Fruit fly (Drosophila melanogaster) whole organism, embryonic: ENCODE measurements around the gene CNMa.

Experiments
- BEAF-32 ChIP-seq: fragments of 200-800 bp; sonication (Bioruptor generic); optimal IDR thresholded peaks from 3 replicates; lab custom pipeline; 2017; ENCODE audit warnings: missing biosample characterization, missing genetic modification characterization, mild to moderate bottlenecking, moderate library complexity, missing genetic modification reagents
- Bdp1 ChIP-seq: fragments of 200-800 bp; sonication (Bioruptor generic); optimal IDR thresholded peaks from 3 replicates; lab custom pipeline; 2016; ENCODE audit warnings: missing biosample characterization, missing genetic modification characterization
- Bteb2 ChIP-seq: fragments of 200-800 bp; sonication (Bioruptor generic); optimal IDR thresholded peaks from 2 replicates; lab custom pipeline; 2016; ENCODE audit warnings: missing biosample characterization, missing genetic modification characterization
- CG10147 ChIP-seq: fragments of 200-800 bp; sonication (Bioruptor generic); optimal IDR thresholded peaks from 2 replicates; lab custom pipeline; 2019; ENCODE audit warnings: missing biosample characterization, mild to moderate bottlenecking, missing genetic modification characterization, moderate library complexity
- CG11695 ChIP-seq: fragments of 200-800 bp; sonication (Bioruptor generic); IDR thresholded peaks from 3 replicates; pipeline ENCODE4 v1.3.6; 2022; ENCODE audit warnings: missing biosample characterization, missing genetic modification characterization
- CG15601 ChIP-seq: fragments of 200-800 bp; sonication (Bioruptor generic); optimal IDR thresholded peaks from 3 replicates; lab custom pipeline; 2019; ENCODE audit warnings: missing biosample characterization, mild to moderate bottlenecking, missing genetic modification characterization, moderate library complexity
- CG16779 ChIP-seq: fragments of 200-800 bp; sonication (Bioruptor generic); IDR thresholded peaks from 2 replicates; pipeline ENCODE4 v1.3.6; 2022; ENCODE audit warnings: missing biosample characterization, missing genetic modification characterization
- CG17612 ChIP-seq: fragments of 200-800 bp; sonication (Bioruptor generic); IDR thresholded peaks from 2 replicates; pipeline ENCODE4 v1.3.6; 2022; ENCODE audit warnings: missing biosample characterization, missing genetic modification characterization
- CG31441 ChIP-seq: fragments of 200-800 bp; sonication (Bioruptor generic); IDR thresholded peaks from 2 replicates; pipeline ENCODE4 v1.3.6; 2022; ENCODE audit warnings: missing biosample characterization, missing genetic modification characterization
- CG3726 ChIP-seq: fragments of 200-800 bp; sonication (Bioruptor generic); IDR thresholded peaks from 3 replicates; pipeline ENCODE4, ENCODE4 v1.3.6; 2022; ENCODE audit warnings: missing biosample characterization, missing genetic modification characterization
- CG42726 ChIP-seq: fragments of 200-800 bp; sonication (Bioruptor generic); IDR thresholded peaks from 2 replicates; pipeline ENCODE4 v1.3.6; 2022; ENCODE audit warnings: missing biosample characterization, missing genetic modification characterization; ENCODE audit not compliant: partially characterized antibody
- CG4282 ChIP-seq: fragments of 200-800 bp; sonication (Bioruptor generic); optimal IDR thresholded peaks from 2 replicates; lab custom pipeline; 2016; ENCODE audit warnings: missing biosample characterization, missing genetic modification characterization
- CG4820 ChIP-seq: fragments of 200-800 bp; sonication (Bioruptor generic); optimal IDR thresholded peaks from 3 replicates; lab custom pipeline; 2016; ENCODE audit warnings: missing biosample characterization, missing genetic modification characterization
- CG6654 ChIP-seq: fragments of 200-800 bp; sonication (Bioruptor generic); optimal IDR thresholded peaks from 2 replicates; lab custom pipeline; 2017; ENCODE audit warnings: missing biosample characterization, mild to moderate bottlenecking, missing genetic modification characterization
- CG7372 ChIP-seq: fragments of 200-800 bp; sonication (Bioruptor generic); IDR thresholded peaks from 2 replicates; pipeline ENCODE4 v1.3.6; 2022; ENCODE audit warnings: missing biosample characterization, missing genetic modification characterization
- CG8765 ChIP-seq: fragments of 200-800 bp; sonication (Bioruptor generic); IDR thresholded peaks from 2 replicates; pipeline ENCODE4 v1.3.6; 2022; ENCODE audit warnings: missing biosample characterization, missing genetic modification characterization
- CG8924 ChIP-seq: fragments of 200-800 bp; optimal IDR thresholded peaks from 3 replicates; lab custom pipeline; 2019; ENCODE audit warnings: missing biosample characterization, mild to moderate bottlenecking, missing genetic modification characterization, moderate library complexity
- Chrac-16 ChIP-seq: fragments of 200-800 bp; sonication (Bioruptor generic); optimal IDR thresholded peaks from 3 replicates; lab custom pipeline; 2016; ENCODE audit warnings: missing biosample characterization, missing genetic modification characterization
- D ChIP-seq, 2 experiments: fragments of 200-800 bp in 1 of 2; fragments of >200 bp in 1 of 2; sonication (Bioruptor generic) in 1 of 2; optimal IDR thresholded peaks; 2 replicates in 1 of 2; 3 replicates in 1 of 2; lab custom pipeline; 2017; ENCODE audit warnings: mild to moderate bottlenecking in 1 of 2, missing biosample characterization in 1 of 2, missing genetic modification characterization in 1 of 2, missing genetic modification reagents in 1 of 2
- Dek ChIP-seq: fragments of 200-800 bp; sonication (Bioruptor generic); optimal IDR thresholded peaks from 3 replicates; lab custom pipeline; 2019; ENCODE audit warnings: missing biosample characterization, mild to moderate bottlenecking, missing genetic modification characterization, moderate library complexity
- Dll ChIP-seq: fragments of 200-800 bp; sonication (Bioruptor generic); IDR thresholded peaks from 4 replicates; pipeline ENCODE4 v1.3.6; 2022; ENCODE audit warnings: missing biosample characterization, missing genetic modification characterization; ENCODE audit not compliant: partially characterized antibody
- Fer1 ChIP-seq: fragments of 200-800 bp; sonication (Bioruptor generic); optimal IDR thresholded peaks from 2 replicates; lab custom pipeline; 2017; ENCODE audit warnings: missing biosample characterization, mild to moderate bottlenecking, missing genetic modification characterization
- Lhr ChIP-seq: fragments of 200-800 bp; sonication (Bioruptor generic); optimal IDR thresholded peaks from 3 replicates; lab custom pipeline; 2017; ENCODE audit warnings: mild to moderate bottlenecking, missing biosample characterization, missing genetic modification reagents, missing genetic modification characterization
- Mrtf ChIP-seq: fragments of 200-800 bp; sonication (Bioruptor generic); IDR thresholded peaks from 3 replicates; pipeline ENCODE4 v1.3.6; 2022; ENCODE audit warnings: missing biosample characterization, missing genetic modification characterization
- Myb ChIP-seq: fragments of 200-800 bp; sonication (Bioruptor generic); optimal IDR thresholded peaks from 2 replicates; lab custom pipeline; 2016; ENCODE audit warnings: missing biosample characterization, missing genetic modification characterization
- NfI ChIP-seq: fragments of 200-800 bp; sonication (Bioruptor generic); optimal IDR thresholded peaks from 3 replicates; lab custom pipeline; 2018; ENCODE audit warnings: missing biosample characterization, mild to moderate bottlenecking, missing genetic modification characterization, moderate library complexity
- PHDP ChIP-seq: fragments of 200-800 bp; sonication (Bioruptor generic); optimal IDR thresholded peaks from 3 replicates; lab custom pipeline; 2018; ENCODE audit warnings: missing biosample characterization, mild to moderate bottlenecking, missing genetic modification characterization, moderate library complexity
- Ptx1 ChIP-seq: fragments of 200-800 bp; sonication (Bioruptor generic); IDR thresholded peaks from 2 replicates; pipeline ENCODE4 v1.3.6; 2022; ENCODE audit warnings: missing biosample characterization, missing genetic modification characterization
- ac ChIP-seq: fragments of 200-800 bp; sonication (Bioruptor generic); optimal IDR thresholded peaks from 3 replicates; lab custom pipeline; 2017; ENCODE audit warnings: missing biosample characterization, mild to moderate bottlenecking, missing genetic modification characterization
- ato ChIP-seq: fragments of 200-800 bp; sonication (Bioruptor generic); IDR thresholded peaks from 2 replicates; pipeline ENCODE4 v1.3.6; 2022; ENCODE audit warnings: missing biosample characterization, missing genetic modification characterization; ENCODE audit not compliant: partially characterized antibody
- dysf ChIP-seq: fragments of 200-800 bp; sonication (Bioruptor generic); IDR thresholded peaks from 3 replicates; pipeline ENCODE4 v1.3.6; 2022; ENCODE audit warnings: missing biosample characterization, missing genetic modification characterization
- ftz-f1 ChIP-seq: fragments of 200-800 bp; sonication (Bioruptor generic); optimal IDR thresholded peaks from 2 replicates; lab custom pipeline; 2016; ENCODE audit warnings: missing biosample characterization, missing genetic modification characterization
- ham ChIP-seq: fragments of 200-800 bp; sonication (Bioruptor generic); IDR thresholded peaks from 2 replicates; pipeline ENCODE4 v1.3.6; 2022; ENCODE audit warnings: missing biosample characterization, missing genetic modification characterization
- insv ChIP-seq, 2 experiments: fragments of 200-800 bp; sonication (Bioruptor generic); optimal IDR thresholded peaks; 3 replicates each; lab custom pipeline; 2016 to 2018; ENCODE audit warnings: missing biosample characterization in 2 of 2, missing genetic modification characterization in 2 of 2
- kay ChIP-seq: fragments of 200-800 bp; sonication (Bioruptor generic); optimal IDR thresholded peaks from 2 replicates; lab custom pipeline; 2016; ENCODE audit warnings: missing biosample characterization, missing genetic modification characterization
- lov ChIP-seq, 2 experiments: fragments of 200-800 bp in 1 of 2; fragments of >200 bp in 1 of 2; sonication (Bioruptor generic) in 1 of 2; IDR thresholded peaks in 1 of 2; optimal IDR thresholded peaks in 1 of 2; 2 replicates in 1 of 2; 3 replicates in 1 of 2; pipeline versions ENCODE4 v1.3.6 to Lab custom; 2017 to 2022; ENCODE audit warnings: missing biosample characterization in 1 of 2, missing genetic modification characterization in 1 of 2
- nmo ChIP-seq: fragments of 200-800 bp; sonication (Bioruptor generic); optimal IDR thresholded peaks from 2 replicates; lab custom pipeline; 2018; ENCODE audit warnings: missing biosample characterization, mild to moderate bottlenecking, missing genetic modification characterization, moderate library complexity
- otp ChIP-seq: fragments of 200-800 bp; sonication (Bioruptor generic); IDR thresholded peaks from 3 replicates; pipeline ENCODE4, ENCODE4 v1.3.6; 2022; ENCODE audit warnings: missing biosample characterization, missing genetic modification characterization
- phol ChIP-seq: fragments of 200-800 bp; sonication (Bioruptor generic); optimal IDR thresholded peaks from 3 replicates; lab custom pipeline; 2018; ENCODE audit warnings: missing biosample characterization, mild to moderate bottlenecking, missing genetic modification characterization, moderate library complexity
- pnt ChIP-seq: fragments of 200-800 bp; sonication (Bioruptor generic); optimal IDR thresholded peaks from 3 replicates; lab custom pipeline; 2016; ENCODE audit warnings: missing biosample characterization, missing genetic modification characterization
- pzg ChIP-seq: fragments of 200-800 bp; sonication (Bioruptor generic); optimal IDR thresholded peaks from 3 replicates; lab custom pipeline; 2018; ENCODE audit warnings: missing biosample characterization, mild to moderate bottlenecking, missing genetic modification characterization, moderate library complexity
- salm ChIP-seq: fragments of 200-800 bp; sonication (Bioruptor generic); optimal IDR thresholded peaks from 2 replicates; lab custom pipeline; 2018; ENCODE audit warnings: missing biosample characterization, mild to moderate bottlenecking, missing genetic modification characterization
- sna ChIP-seq: fragments of 200-800 bp; sonication (Bioruptor generic); IDR thresholded peaks from 2 replicates; pipeline ENCODE4 v1.3.6; 2022; ENCODE audit warnings: missing biosample characterization, missing genetic modification characterization; ENCODE audit not compliant: partially characterized antibody
- tup ChIP-seq: fragments of 200-800 bp; sonication (Bioruptor generic); optimal IDR thresholded peaks from 2 replicates; lab custom pipeline; 2016; ENCODE audit warnings: missing biosample characterization, mild to moderate bottlenecking, missing genetic modification characterization, moderate library complexity
- vnd ChIP-seq: fragments of 200-800 bp; sonication (Bioruptor generic); IDR thresholded peaks from 3 replicates; pipeline ENCODE4 v1.3.6; 2022; ENCODE audit warnings: missing biosample characterization, missing genetic modification characterization; ENCODE audit not compliant: partially characterized antibody
- zen2 ChIP-seq: fragments of 200-800 bp; sonication (Bioruptor generic); IDR thresholded peaks from 3 replicates; pipeline ENCODE4 v1.3.6; 2022; ENCODE audit warnings: missing biosample characterization, missing genetic modification characterization; ENCODE audit not compliant: partially characterized antibody
- zfh1 ChIP-seq: fragments of 200-800 bp; sonication (Bioruptor generic); IDR thresholded peaks from 3 replicates; pipeline ENCODE4 v1.3.6; 2022; ENCODE audit warnings: missing biosample characterization, missing genetic modification characterization

Gene CNMa

DNA sequence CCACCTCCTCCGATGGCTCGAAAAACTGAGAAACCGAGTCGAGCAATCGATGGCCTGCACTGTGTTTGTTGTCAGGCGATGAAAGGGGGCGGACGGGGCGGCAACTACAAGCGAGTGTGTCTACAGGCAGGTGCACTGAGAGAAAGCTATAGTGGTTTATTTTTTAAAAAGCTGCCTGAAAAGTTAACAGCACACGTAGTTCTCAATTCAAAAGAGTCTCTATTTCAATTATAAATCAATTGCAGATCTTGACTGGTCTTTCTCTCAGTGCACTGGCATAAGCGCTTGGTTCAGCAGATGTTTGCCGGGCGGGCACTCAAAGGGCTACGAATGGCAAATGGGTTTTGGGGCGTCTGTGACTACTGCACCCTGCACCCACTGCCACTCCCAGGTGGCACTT lies 25.3 kb upstream of the CNMa start (continued):
- TF ChIP-seq insv (GFP tag; optimal IDR thresholded peaks at IDR 0.05; lab: Kevin White, UChicago), result no peak
- no peak for TF ChIP-seq CG6654 (GFP tag; lab: Kevin White, UChicago)
- 0 out of 3 replicates have a peak, but pooled peaks have one; percentile 18 for TF ChIP-seq CG3726 (GFP tag; lab: Robert Waterston, UW)
- TF ChIP-seq Dek (tag; lab: Kevin White, UChicago), result no peak
- TF ChIP-seq salm, result no peak
- no peak for TF ChIP-seq vnd (GFP tag; lab: Robert Waterston, UW)
- TF ChIP-seq otp, result no peak
- no peak for TF ChIP-seq ac (GFP tag; lab: Kevin White, UChicago)
- TF ChIP-seq nmo (GFP tag; lab: Kevin White, UChicago), result no peak
- TF ChIP-seq pzg (GFP tag; lab: Kevin White, UChicago), result no peak
- TF ChIP-seq NfI (GFP tag; lab: Kevin White, UChicago), result no peak
- no peak for TF ChIP-seq ftz-f1 (GFP tag; lab: Kevin White, UChicago)
- TF ChIP-seq Myb (GFP tag; lab: Kevin White, UChicago), result no peak
- TF ChIP-seq Chrac-16 (GFP tag; lab: Kevin White, UChicago), result no peak
- TF ChIP-seq Bdp1 (GFP tag; lab: Kevin White, UChicago), result no peak
- no peak for TF ChIP-seq lov (optimal IDR thresholded peaks at IDR 0.05; lab: Kevin White, UChicago)
- no peak for TF ChIP-seq lov (GFP tag; IDR thresholded peaks at IDR 0.05; lab: Robert Waterston, UW)
- peak; percentile 51 for TF ChIP-seq Fer1 (GFP tag; lab: Kevin White, UChicago)
- TF ChIP-seq PHDP (tag; lab: Kevin White, UChicago), result no peak
- TF ChIP-seq CG17612 (GFP tag; lab: Robert Waterston, UW), result no peak
- no peak for TF ChIP-seq BEAF-32 (GFP tag; lab: Kevin White, UChicago)
- 0 out of 2 replicates have a peak, but pooled peaks have one; percentile 22 for TF ChIP-seq CG31441
- TF ChIP-seq zen2 (GFP tag; lab: Robert Waterston, UW), result no peak
- TF ChIP-seq CG7372 (GFP tag; lab: Robert Waterston, UW), result no peak
- no peak for TF ChIP-seq Bteb2 (GFP tag; lab: Kevin White, UChicago)
- TF ChIP-seq CG8924 (tag; lab: Kevin White, UChicago), result no peak
- TF ChIP-seq zfh1 (GFP tag; lab: Robert Waterston, UW), result peak; percentile 54; the same call in 1 of the 3 replicates
- TF ChIP-seq CG11695 (GFP tag; lab: Robert Waterston, UW), result 0 out of 3 replicates have a peak, but pooled peaks have one; percentile 41
- TF ChIP-seq CG10147 (GFP tag; lab: Kevin White, UChicago), result no peak
- no peak for TF ChIP-seq D (optimal IDR thresholded peaks at IDR 0.05; lab: Kevin White, UChicago)
- TF ChIP-seq D (GFP tag; optimal IDR thresholded peaks at IDR 0.05; lab: Kevin White, UChicago), result peak; percentile 4
- TF ChIP-seq dysf (GFP tag; lab: Robert Waterston, UW), result peak; percentile 75
- no peak for TF ChIP-seq CG15601
- no peak for TF ChIP-seq Lhr
- no peak for TF ChIP-seq CG42726 (GFP tag; lab: Robert Waterston, UW)
- TF ChIP-seq tup, result no peak
- TF ChIP-seq CG16779 (GFP tag; lab: Robert Waterston, UW), result no peak
- TF ChIP-seq CG8765, result no peak
- TF ChIP-seq phol (tag; lab: Kevin White, UChicago), result peak; percentile 32
- peak; percentile 62 for TF ChIP-seq Ptx1
- peak; percentile 25 for TF ChIP-seq CG4820
- TF ChIP-seq kay (GFP tag; lab: Kevin White, UChicago), result no peak
- peak; percentile 55; the same call in 1 of the 3 replicates for TF ChIP-seq Mrtf (GFP tag; lab: Robert Waterston, UW)
- peak; percentile 6 for TF ChIP-seq pnt (GFP tag; lab: Kevin White, UChicago)
- no peak for TF ChIP-seq ato
- TF ChIP-seq ham (GFP tag; lab: Robert Waterston, UW), result no peak
- no peak for TF ChIP-seq sna (GFP tag; lab: Robert Waterston, UW)
- no peak for TF ChIP-seq Dll (GFP tag; lab: Robert Waterston, UW)
- TF ChIP-seq CG4282, result no peak
